Fruit fly (Drosophila melanogaster) S2 (cell line): ENCODE data around the gene Secp43.

Source experiments
- CG8478 ChIP-seq: fragments of >200 bp; optimal IDR thresholded peaks from 2 replicates; lab custom pipeline; 2018
- CTCF ChIP-seq, 2 experiments: fragments of >200 bp; optimal IDR thresholded peaks; 2 replicates each; lab custom pipeline; 2018

DNA sequence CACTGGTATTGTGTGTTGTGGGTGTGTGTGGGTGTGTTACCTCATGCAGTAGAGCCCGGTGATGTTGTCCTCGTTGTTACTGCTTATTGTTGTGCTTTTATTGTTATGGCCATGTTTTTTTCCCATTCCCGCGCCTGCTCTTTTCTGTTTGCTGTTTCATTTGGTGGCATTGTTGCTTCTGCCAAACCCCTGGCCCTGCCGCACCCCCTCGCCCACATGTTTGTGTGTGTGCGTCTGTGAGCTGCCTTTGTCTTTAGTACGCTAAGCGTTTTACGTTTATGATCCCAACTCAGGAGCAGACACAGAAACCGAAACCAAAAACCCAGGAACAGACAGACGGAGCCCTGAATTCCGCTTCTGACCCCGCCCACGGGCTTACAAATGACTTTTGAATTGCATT, 40.2 kb downstream of the Secp43 start:
- TF ChIP-seq CG8478 (lab: Kevin White, UChicago) (no peak), CTCF (optimal IDR thresholded peaks at IDR 0.05; lab: Kevin White, UChicago) (no peak)
